Fruit fly (Drosophila melanogaster): Measurements from ENCODE around the gene CG42264.

The CG42264 gene

DNA sequence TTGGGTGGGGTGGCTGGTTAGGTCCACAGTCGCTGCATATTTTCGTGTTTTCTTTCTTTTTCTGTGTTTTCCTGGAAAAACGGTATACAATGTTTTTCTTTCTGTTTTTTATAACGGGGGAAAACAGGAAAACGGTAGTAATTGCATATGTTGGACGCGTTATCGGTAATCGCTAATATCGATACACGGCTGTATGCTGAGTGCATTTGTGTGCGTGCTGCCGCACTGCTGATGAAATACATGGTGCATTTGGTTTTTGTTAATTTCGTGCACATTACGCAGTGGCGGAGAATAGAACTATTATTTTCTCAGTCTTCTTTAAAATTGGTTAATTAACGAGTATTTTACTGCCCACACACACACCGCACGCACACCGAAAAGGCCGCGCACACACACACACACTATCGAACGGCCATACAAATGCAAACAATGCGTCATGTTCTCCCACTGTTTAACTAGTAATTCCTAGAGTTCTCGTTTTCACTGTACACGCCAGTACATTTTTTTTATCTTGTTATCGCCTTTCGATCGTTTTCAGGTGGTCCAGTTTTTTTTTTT, 12.9 kb downstream of the CG42264 start (continued):
- TF ChIP-seq chinmo (GFP tag; IDR thresholded peaks at IDR 0.05; ENCODE audit: partially characterized antibody) (0 out of 4 replicates have a peak, but pooled peaks have one; percentile 47), bigmax (GFP tag; optimal IDR thresholded peaks at IDR 0.05) (no peak), CG2889 (GFP tag; IDR thresholded peaks at IDR 0.05) (no peak), btn (GFP tag; optimal IDR thresholded peaks at IDR 0.05) (no peak), CG4424 (GFP tag; optimal IDR thresholded peaks at IDR 0.05) (no peak), hbn (GFP tag; IDR thresholded peaks at IDR 0.05; ENCODE audit: partially characterized antibody) (0 out of 2 replicates have a peak, but pooled peaks have one; percentile 19), gfzf (GFP tag; optimal IDR thresholded peaks at IDR 0.05) (no peak), CG10431 (GFP tag; optimal IDR thresholded peaks at IDR 0.05) (peak; percentile 94), zen2 (GFP tag; IDR thresholded peaks at IDR 0.05; ENCODE audit: partially characterized antibody) (0 out of 3 replicates have a peak, but pooled peaks have one; percentile 15), Deaf1 (tag; optimal IDR thresholded peaks at IDR 0.05) (no peak), CG10147 (GFP tag; optimal IDR thresholded peaks at IDR 0.05) (peak; percentile 65), CG7372 (GFP tag; IDR thresholded peaks at IDR 0.05) (no peak), BEAF-32 (GFP tag; optimal IDR thresholded peaks at IDR 0.05) (peak; percentile 16), CG30431 (GFP tag; optimal IDR thresholded peaks at IDR 0.05) (no peak), crp (GFP tag; optimal IDR thresholded peaks at IDR 0.05) (no peak), Dref (GFP tag; IDR thresholded peaks at IDR 0.05) (peak; percentile 55)

DNA sequence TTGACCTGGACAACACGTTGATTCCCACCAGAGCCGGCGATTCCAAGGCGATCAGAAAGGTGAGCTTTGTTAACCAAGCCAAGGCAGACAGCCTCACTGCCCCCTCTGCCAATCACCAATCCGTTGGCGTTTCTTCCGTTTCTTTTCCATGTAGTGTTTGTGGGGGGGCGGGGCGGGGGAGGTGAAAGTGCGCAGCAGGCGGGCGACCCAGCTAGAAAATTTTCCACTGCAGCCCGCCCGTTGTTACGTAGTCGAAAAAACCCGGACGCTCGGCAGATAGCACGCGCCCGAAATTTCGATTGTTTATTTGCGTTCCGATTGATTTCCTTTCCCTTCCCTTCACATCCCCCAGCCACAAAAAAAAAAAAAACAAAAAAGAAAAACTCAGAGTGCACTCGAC, 20.3 kb downstream of the CG42264 start:
- peak; percentile 85 for TF ChIP-seq Blimp-1 (GFP tag; optimal IDR thresholded peaks at IDR 0.05)
- 0 out of 3 replicates have a peak, but pooled peaks have one; percentile 20 for TF ChIP-seq z (GFP tag; IDR thresholded peaks at IDR 0.05)
- TF ChIP-seq cg (GFP tag; optimal IDR thresholded peaks at IDR 0.05): no peak
- TF ChIP-seq CG31388 (GFP tag; optimal IDR thresholded peaks at IDR 0.05): no peak
- peak; percentile 50; the same call in 1 of the 2 replicates for TF ChIP-seq CG32772 (GFP tag; IDR thresholded peaks at IDR 0.05)
- no peak for TF ChIP-seq bbx (GFP tag; IDR thresholded peaks at IDR 0.05; ENCODE audit: partially characterized antibody)
- TF ChIP-seq CG10431 (GFP tag; optimal IDR thresholded peaks at IDR 0.05): peak; percentile 90
- peak in 1 of 2 experiments; percentile 81 for TF ChIP-seq Hr78 (GFP tag; optimal IDR thresholded peaks at IDR 0.05)
- peak; percentile 92 for TF ChIP-seq crol (GFP tag; IDR thresholded peaks at IDR 0.05)
- no peak for TF ChIP-seq H2.0 (GFP tag; IDR thresholded peaks at IDR 0.05)
- peak in 1 of 2 experiments; percentile 84 for TF ChIP-seq Pdp1 (GFP tag; optimal IDR thresholded peaks at IDR 0.05)
- no peak for TF ChIP-seq unc-4 (GFP tag; IDR thresholded peaks at IDR 0.05; ENCODE audit: partially characterized antibody)
- no peak for TF ChIP-seq Hey (tag; optimal IDR thresholded peaks at IDR 0.05)
- TF ChIP-seq stc (GFP tag; IDR thresholded peaks at IDR 0.05): 0 out of 2 replicates have a peak, but pooled peaks have one; percentile 9
- TF ChIP-seq CG4404 (GFP tag; IDR thresholded peaks at IDR 0.05): no peak
- no peak for TF ChIP-seq CG4328 (GFP tag; optimal IDR thresholded peaks at IDR 0.05)
- TF ChIP-seq chinmo (GFP tag; IDR thresholded peaks at IDR 0.05; ENCODE audit: partially characterized antibody): 0 out of 4 replicates have a peak, but pooled peaks have one; percentile 16
- TF ChIP-seq CG2199 (GFP tag; IDR thresholded peaks at IDR 0.05): peak; percentile 79; the same call in 1 of the 3 replicates
- no peak for TF ChIP-seq Myb (GFP tag; optimal IDR thresholded peaks at IDR 0.05)
- TF ChIP-seq Trl (optimal IDR thresholded peaks at IDR 0.05): no peak
- no peak for TF ChIP-seq Trl (GFP tag; optimal IDR thresholded peaks at IDR 0.05)
- TF ChIP-seq CG12769 (tag; optimal IDR thresholded peaks at IDR 0.05): no peak
- peak; percentile 71; the same call in 1 of the 2 replicates for TF ChIP-seq NFAT (GFP tag; IDR thresholded peaks at IDR 0.05)
- TF ChIP-seq Eip74EF (GFP tag; optimal IDR thresholded peaks at IDR 0.05): no peak
- TF ChIP-seq bcd (GFP tag; optimal IDR thresholded peaks at IDR 0.05): no peak
- no peak for TF ChIP-seq CTCF (GFP tag; optimal IDR thresholded peaks at IDR 0.05)
- no peak for TF ChIP-seq CG11696 (GFP tag; IDR thresholded peaks at IDR 0.05)
- 0 out of 3 replicates have a peak, but pooled peaks have one; percentile 24 for TF ChIP-seq CG6791 (GFP tag; IDR thresholded peaks at IDR 0.05; ENCODE audit: partially characterized antibody)
